Worm (Caenorhabditis elegans) whole organism, L1 larva: ENCODE measurements around the gene fbxb-77.

Experiments
- C34B4.2 ChIP-seq: sonication (generic microtip); optimal IDR thresholded peaks from 2 replicates; lab custom pipeline; 2017; ENCODE audit warnings: mild to moderate bottlenecking, missing genetic modification characterization, missing compliant biosample characterization
- F16B12.6 ChIP-seq: fragments of 150-350 bp; optimal IDR thresholded peaks from 2 replicates; lab custom pipeline; 2014; ENCODE audit warnings: missing biosample characterization, missing genetic modification characterization
- Y116A8C.19 ChIP-seq: sonication (generic microtip); optimal IDR thresholded peaks from 2 replicates; lab custom pipeline; 2016; ENCODE audit warnings: missing compliant biosample characterization, missing genetic modification characterization, borderline replicate concordance
- ama-1 ChIP-seq: fragments of 150-350 bp; optimal IDR thresholded peaks from 2 replicates; lab custom pipeline; 2014
- ceh-63 ChIP-seq: fragments of 200-800 bp; sonication (Bioruptor generic); optimal IDR thresholded peaks from 2 replicates; lab custom pipeline; 2018; ENCODE audit warnings: mild to moderate bottlenecking, missing genetic modification characterization, missing compliant biosample characterization
- ceh-8 ChIP-seq: fragments of 200-800 bp; sonication (Bioruptor generic); optimal IDR thresholded peaks from 2 replicates; lab custom pipeline; 2018; ENCODE audit warnings: mild to moderate bottlenecking, missing genetic modification characterization, moderate library complexity, missing compliant biosample characterization
- ceh-82 ChIP-seq, 3 experiments: fragments of 150-350 bp in 1 of 3; sonication (generic microtip) in 2 of 3; optimal IDR thresholded peaks; 2 replicates each; lab custom pipeline; 2014 to 2017; ENCODE audit warnings: missing biosample characterization in 3 of 3, missing genetic modification characterization in 3 of 3
- ceh-88 ChIP-seq: fragments of 200-800 bp; sonication (Bioruptor generic); IDR thresholded peaks from 2 replicates; pipeline ENCODE4 v1.3.6; 2022; ENCODE audit warnings: missing genetic modification characterization, missing compliant biosample characterization
- ceh-90 ChIP-seq: sonication (generic microtip); optimal IDR thresholded peaks from 2 replicates; lab custom pipeline; 2016; ENCODE audit warnings: missing genetic modification characterization, missing compliant biosample characterization
- efl-1 ChIP-seq, 4 experiments: fragments of 150-350 bp; optimal IDR thresholded peaks in 3 of 4; peaks in 1 of 4; 1 replicate in 1 of 4; 2 replicates in 3 of 4; lab custom pipeline; 2014; ENCODE audit warnings: missing biosample characterization in 2 of 4, missing genetic modification characterization in 2 of 4, missing genetic modification reagents in 2 of 4
- egl-13 ChIP-seq: sonication (generic microtip); optimal IDR thresholded peaks from 2 replicates; lab custom pipeline; 2016; ENCODE audit warnings: missing genotype, missing genetic modification reagents, missing genetic modification characterization, missing compliant biosample characterization
- elt-2 ChIP-seq: sonication (generic microtip); optimal IDR thresholded peaks from 2 replicates; lab custom pipeline; 2016; ENCODE audit warnings: missing genetic modification characterization, mild to moderate bottlenecking, inconsistent platforms, missing compliant biosample characterization, missing genetic modification reagents
- fkh-8 ChIP-seq: sonication (generic microtip); optimal IDR thresholded peaks from 2 replicates; lab custom pipeline; 2016; ENCODE audit warnings: mild to moderate bottlenecking, missing genetic modification characterization, missing compliant biosample characterization
- irx-1 ChIP-seq: sonication (generic microtip); optimal IDR thresholded peaks from 2 replicates; lab custom pipeline; 2016; ENCODE audit warnings: missing genetic modification characterization, missing compliant biosample characterization
- isw-1 ChIP-seq: fragments of 200-800 bp; sonication (Bioruptor generic); IDR thresholded peaks from 2 replicates; pipeline ENCODE4 v1.3.6; 2022; ENCODE audit warnings: missing genetic modification characterization, missing compliant biosample characterization
- lin-13 ChIP-seq: fragments of 150-350 bp; optimal IDR thresholded peaks from 2 replicates; lab custom pipeline; 2014; ENCODE audit warnings: missing biosample characterization, missing genetic modification reagents, missing genetic modification characterization
- lin-14 ChIP-seq: fragments of 200-800 bp; sonication (Bioruptor generic); optimal IDR thresholded peaks from 2 replicates; lab custom pipeline; 2018; ENCODE audit warnings: mild to moderate bottlenecking, missing genetic modification characterization, moderate library complexity, missing compliant biosample characterization
- lin-35 ChIP-seq, 2 experiments: fragments of 150-350 bp; optimal IDR thresholded peaks; 2 replicates each; lab custom pipeline; 2014; ENCODE audit warnings: missing biosample characterization in 2 of 2, missing genetic modification characterization in 2 of 2, missing genetic modification reagents in 2 of 2
- lin-39 ChIP-seq: fragments of 150-350 bp; optimal IDR thresholded peaks from 2 replicates; lab custom pipeline; 2014; ENCODE audit warnings: missing biosample characterization, missing genetic modification reagents, missing genetic modification characterization
- lsy-2 ChIP-seq, 2 experiments: fragments of 150-350 bp; optimal IDR thresholded peaks; 2 replicates each; lab custom pipeline; 2014; ENCODE audit warnings: missing biosample characterization in 2 of 2, missing genetic modification characterization in 2 of 2
- mab-9 ChIP-seq: fragments of 200-800 bp; sonication (Bioruptor generic); IDR thresholded peaks from 2 replicates; pipeline ENCODE4 v1.3.6; 2022; ENCODE audit warnings: missing genetic modification reagents, missing genetic modification characterization, missing compliant biosample characterization
- mep-1 ChIP-seq: fragments of 150-350 bp; optimal IDR thresholded peaks from 2 replicates; lab custom pipeline; 2014; ENCODE audit warnings: missing biosample characterization, missing genetic modification characterization
- nhr-11 ChIP-seq: fragments of 150-350 bp; optimal IDR thresholded peaks from 2 replicates; lab custom pipeline; 2014; ENCODE audit warnings: missing biosample characterization, missing genetic modification characterization
- nhr-20 ChIP-seq: sonication (generic microtip); optimal IDR thresholded peaks from 2 replicates; lab custom pipeline; 2016; ENCODE audit warnings: mild to moderate bottlenecking, missing genetic modification characterization, missing compliant biosample characterization
- nhr-47 ChIP-seq: sonication (generic microtip); optimal IDR thresholded peaks from 2 replicates; lab custom pipeline; 2016; ENCODE audit warnings: mild to moderate bottlenecking, missing genetic modification characterization, moderate library complexity, missing compliant biosample characterization
- nhr-71 ChIP-seq: sonication (generic microtip); optimal IDR thresholded peaks from 2 replicates; lab custom pipeline; 2016; ENCODE audit warnings: mild to moderate bottlenecking, missing genetic modification characterization, moderate library complexity, missing compliant biosample characterization
- nhr-76 ChIP-seq: sonication (generic microtip); optimal IDR thresholded peaks from 2 replicates; lab custom pipeline; 2017; ENCODE audit warnings: missing biosample characterization, missing genetic modification characterization
- nhr-84 ChIP-seq: sonication (generic microtip); optimal IDR thresholded peaks from 2 replicates; lab custom pipeline; 2017; ENCODE audit warnings: missing biosample characterization, missing genetic modification characterization
- nhr-85 ChIP-seq: sonication (generic microtip); peaks from one replicate; lab custom pipeline; 2016; ENCODE audit warnings: missing genetic modification characterization, inconsistent platforms, missing compliant biosample characterization
- pag-3 ChIP-seq: sonication (generic microtip); optimal IDR thresholded peaks from 2 replicates; lab custom pipeline; 2017; ENCODE audit warnings: missing genetic modification characterization, mild to moderate bottlenecking, missing compliant biosample characterization, antibody characterized with exemption, borderline replicate concordance; ENCODE audit not compliant: insufficient read depth
- pax-3 ChIP-seq: fragments of 200-800 bp; sonication (Bioruptor generic); optimal IDR thresholded peaks from 2 replicates; lab custom pipeline; 2018; ENCODE audit warnings: mild to moderate bottlenecking, missing genetic modification characterization, moderate library complexity, missing compliant biosample characterization
- rnt-1 ChIP-seq: sonication (generic microtip); optimal IDR thresholded peaks from 2 replicates; lab custom pipeline; 2016; ENCODE audit warnings: mild to moderate bottlenecking, missing genetic modification characterization, moderate library complexity, missing compliant biosample characterization
- skn-1 ChIP-seq: fragments of 150-350 bp; optimal IDR thresholded peaks from 2 replicates; lab custom pipeline; 2014; ENCODE audit warnings: missing biosample characterization, missing genetic modification characterization
- snu-23 ChIP-seq: sonication (generic microtip); optimal IDR thresholded peaks from 2 replicates; lab custom pipeline; 2016; ENCODE audit warnings: missing genetic modification characterization, missing compliant biosample characterization
- sox-4 ChIP-seq: sonication (generic microtip); optimal IDR thresholded peaks from 2 replicates; lab custom pipeline; 2016; ENCODE audit warnings: missing genetic modification characterization, missing compliant biosample characterization
- sup-37 ChIP-seq: fragments of 200-800 bp; sonication (Bioruptor generic); optimal IDR thresholded peaks from 2 replicates; lab custom pipeline; 2018; ENCODE audit warnings: mild to moderate bottlenecking, missing genetic modification characterization, missing compliant biosample characterization
- unc-130 ChIP-seq: fragments of 150-350 bp; optimal IDR thresholded peaks from 2 replicates; lab custom pipeline; 2017; ENCODE audit warnings: missing biosample characterization, missing genetic modification characterization, inconsistent platforms
- xbp-1 ChIP-seq: sonication (generic microtip); optimal IDR thresholded peaks from 2 replicates; lab custom pipeline; 2016; ENCODE audit warnings: missing genetic modification characterization, missing compliant biosample characterization
- zip-4 ChIP-seq: fragments of 200-800 bp; sonication (Bioruptor generic); optimal IDR thresholded peaks from 2 replicates; lab custom pipeline; 2018; ENCODE audit warnings: mild to moderate bottlenecking, missing genetic modification characterization, moderate library complexity, missing compliant biosample characterization
- ztf-4 ChIP-seq: fragments of 150-350 bp; optimal IDR thresholded peaks from 2 replicates; lab custom pipeline; 2014; ENCODE audit warnings: missing biosample characterization, missing genetic modification characterization

fbxb-77 gene

ce11 chrIV:4781123-4781522 is 25.2 kb upstream of the fbxb-77 start:
- TF ChIP-seq pax-3 (tag; lab: Kevin White, UChicago) (no peak), nhr-20 (tag; lab: Kevin White, UChicago) (no peak), ceh-82 (tag; optimal IDR thresholded peaks at IDR 0.05; lab: Kevin White, UChicago) (no peak), skn-1 (tag; lab: Kevin White, UChicago) (no peak), elt-2 (no peak), isw-1 (GFP tag; lab: Robert Waterston, UW) (no peak), lsy-2 (tag; optimal IDR thresholded peaks at IDR 0.05; lab: Kevin White, UChicago) (peak in 1 of 2 experiments; percentile 29), Y116A8C.19 (no peak), zip-4 (GFP tag; lab: Kevin White, UChicago) (no peak), snu-23 (GFP tag; lab: Kevin White, UChicago) (peak; percentile 28), C34B4.2 (no peak), lin-35 (GFP tag; optimal IDR thresholded peaks at IDR 0.05; lab: Kevin White, UChicago) (peak in 1 of 2 experiments; percentile 26), nhr-47 (no peak), lin-14 (no peak), irx-1 (tag; lab: Kevin White, UChicago) (peak; percentile 20), efl-1 (optimal IDR thresholded peaks at IDR 0.05; lab: Kevin White, UChicago) (peak in 1 of 2 experiments; percentile 19), efl-1 (GFP tag; optimal IDR thresholded peaks at IDR 0.05 in 1 of 2; lab: Kevin White, UChicago) (no peak), nhr-76 (no peak), unc-130 (tag; lab: Kevin White, UChicago) (no peak), nhr-84 (tag; lab: Kevin White, UChicago) (no peak), mep-1 (tag; lab: Kevin White, UChicago) (no peak)

ce11 chrIV:4780129-4780528 is 24.2 kb upstream of the fbxb-77 start, which contains the start of gene set-15:
Gene set-15 (minus strand): TSS chrIV:4780229.
- TF ChIP-seq nhr-11 (tag; lab: Kevin White, UChicago) (no peak), pax-3 (tag; lab: Kevin White, UChicago) (no peak), lin-39 (tag; lab: Kevin White, UChicago) (no peak), F16B12.6 (tag; lab: Kevin White, UChicago) (no peak), sup-37 (GFP tag; lab: Kevin White, UChicago) (no peak), ceh-90 (no peak), nhr-85 (tag; lab: Kevin White, UChicago) (no peak), xbp-1 (tag; lab: Kevin White, UChicago) (no peak), skn-1 (tag; lab: Kevin White, UChicago) (no peak), ceh-63 (no peak), ztf-4 (tag; lab: Kevin White, UChicago) (no peak), ama-1 (lab: Kevin White, UChicago) (no peak)

DNA sequence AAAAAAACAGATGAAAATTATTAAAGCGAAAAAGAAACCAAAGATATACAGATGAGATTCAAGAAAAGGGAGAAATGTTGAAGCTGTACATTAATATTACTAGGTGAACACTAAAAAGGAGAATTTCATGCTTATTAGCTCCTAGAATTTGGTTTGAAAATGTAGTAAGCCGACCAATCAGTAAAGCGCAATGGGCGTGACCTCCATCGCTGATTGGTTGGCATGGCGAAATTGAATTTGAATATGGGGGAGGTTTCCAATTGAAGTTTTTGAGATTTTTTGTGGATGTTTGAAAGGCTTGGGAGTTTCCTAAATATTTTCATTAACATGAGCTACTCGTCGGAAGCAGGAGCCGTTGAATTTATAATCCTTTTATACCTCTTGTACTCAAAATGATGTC is 20.5 kb upstream of the fbxb-77 start:
- TF ChIP-seq nhr-20 (tag; lab: Kevin White, UChicago) = no peak
- TF ChIP-seq xbp-1 (tag; lab: Kevin White, UChicago) = peak; percentile 6
- TF ChIP-seq, all 84 proteins: peak for 1

ce11 chrIV:4776001-4776400 is 20.0 kb upstream of the fbxb-77 start, which contains the start of gene R11E3.19:
Gene R11E3.19 (minus strand): TSS chrIV:4776101.
- no peak for TF ChIP-seq lin-13
- no peak for TF ChIP-seq pax-3 (tag; lab: Kevin White, UChicago)
- no peak for TF ChIP-seq lsy-2 (tag; optimal IDR thresholded peaks at IDR 0.05; lab: Kevin White, UChicago)
- no peak for TF ChIP-seq nhr-11 (tag; lab: Kevin White, UChicago)
- TF ChIP-seq fkh-8 = no peak
- TF ChIP-seq C34B4.2 = no peak
- no peak for TF ChIP-seq egl-13
- TF ChIP-seq mab-9 = no peak
- TF ChIP-seq nhr-71 (tag; lab: Kevin White, UChicago) = no peak
- no peak for TF ChIP-seq sox-4 (tag; lab: Kevin White, UChicago)
- no peak for TF ChIP-seq unc-130 (tag; lab: Kevin White, UChicago)
- no peak for TF ChIP-seq snu-23 (GFP tag; lab: Kevin White, UChicago)
- no peak for TF ChIP-seq rnt-1 (tag; lab: Kevin White, UChicago)
- TF ChIP-seq nhr-85 (tag; lab: Kevin White, UChicago) = no peak
- no peak for TF ChIP-seq ceh-88
- no peak for TF ChIP-seq ceh-8
- no peak for TF ChIP-seq pag-3 (tag; lab: Kevin White, UChicago)
